Fruit fly (Drosophila melanogaster) whole organism, prepupa: Measurements from ENCODE around the gene CG32017.
A peak's percentile ranks its signal among the peaks of the same experiment; 100 is the strongest.

ENCODE experiments used
- Blimp-1 ChIP-seq: fragments of 200-800 bp; sonication (Bioruptor generic); optimal IDR thresholded peaks from 3 replicates; lab custom pipeline; 2017; ENCODE audit warnings: missing biosample characterization, missing genetic modification characterization, mild to moderate bottlenecking, moderate library complexity, missing genetic modification reagents
- CG10669 ChIP-seq: fragments of 200-800 bp; sonication (Bioruptor generic); optimal IDR thresholded peaks from 3 replicates; lab custom pipeline; 2018; ENCODE audit warnings: missing biosample characterization, mild to moderate bottlenecking, missing genetic modification characterization, moderate library complexity
- CG11294 ChIP-seq: fragments of 200-800 bp; sonication (Bioruptor generic); IDR thresholded peaks from 2 replicates; pipeline ENCODE4 v1.3.6; 2022; ENCODE audit warnings: missing biosample characterization, missing genetic modification characterization
- CG11762 ChIP-seq: fragments of 200-800 bp; sonication (Bioruptor generic); optimal IDR thresholded peaks from 3 replicates; lab custom pipeline; 2016; ENCODE audit warnings: missing biosample characterization, missing genetic modification characterization; ENCODE audit not compliant: insufficient read depth
- CG11902 ChIP-seq: fragments of 200-800 bp; sonication (Bioruptor generic); optimal IDR thresholded peaks from 3 replicates; lab custom pipeline; 2016; ENCODE audit warnings: missing biosample characterization, missing genetic modification characterization
- CG1621 ChIP-seq: fragments of 200-800 bp; sonication (Bioruptor generic); optimal IDR thresholded peaks from 3 replicates; lab custom pipeline; 2018; ENCODE audit warnings: missing biosample characterization, mild to moderate bottlenecking, missing genetic modification characterization
- CG16779 ChIP-seq: fragments of 200-800 bp; sonication (Bioruptor generic); optimal IDR thresholded peaks from 3 replicates; lab custom pipeline; 2017; ENCODE audit warnings: missing biosample characterization, mild to moderate bottlenecking, missing genetic modification characterization
- CG3032 ChIP-seq: fragments of 200-800 bp; optimal IDR thresholded peaks from 2 replicates; lab custom pipeline; 2019; ENCODE audit warnings: missing biosample characterization, mild to moderate bottlenecking, missing genetic modification characterization, moderate library complexity
- CG3919 ChIP-seq: fragments of 200-800 bp; sonication (Bioruptor generic); optimal IDR thresholded peaks from 3 replicates; lab custom pipeline; 2016; ENCODE audit warnings: missing biosample characterization, missing genetic modification characterization
- CG4318 ChIP-seq: fragments of 200-800 bp; sonication (Bioruptor generic); optimal IDR thresholded peaks from 3 replicates; lab custom pipeline; 2017; ENCODE audit warnings: missing biosample characterization, mild to moderate bottlenecking, missing genetic modification characterization
- CG6163 ChIP-seq: fragments of 200-800 bp; sonication (Bioruptor generic); IDR thresholded peaks from 3 replicates; pipeline ENCODE4 v1.3.6; 2022; ENCODE audit warnings: missing biosample characterization, missing genetic modification characterization
- CG6808 ChIP-seq: fragments of 200-800 bp; sonication (Bioruptor generic); optimal IDR thresholded peaks from 3 replicates; lab custom pipeline; 2017; ENCODE audit warnings: missing biosample characterization, missing genetic modification characterization, mild to moderate bottlenecking, moderate library complexity, missing genetic modification reagents
- CG6854 ChIP-seq: fragments of 200-800 bp; sonication (Bioruptor generic); optimal IDR thresholded peaks from 2 replicates; lab custom pipeline; 2017; ENCODE audit warnings: missing biosample characterization, mild to moderate bottlenecking, missing genetic modification characterization
- CG7368 ChIP-seq: fragments of 200-800 bp; sonication (Bioruptor generic); optimal IDR thresholded peaks from 3 replicates; lab custom pipeline; 2016; ENCODE audit warnings: missing biosample characterization, missing genetic modification characterization
- CG8319 ChIP-seq: fragments of 200-800 bp; sonication (Bioruptor generic); optimal IDR thresholded peaks from 3 replicates; lab custom pipeline; 2016; ENCODE audit warnings: missing biosample characterization, missing genetic modification characterization
- CG8632 ChIP-seq: fragments of 200-800 bp; sonication (Bioruptor generic); optimal IDR thresholded peaks from 3 replicates; lab custom pipeline; 2016; ENCODE audit warnings: missing biosample characterization, missing genetic modification characterization
- Eip75B ChIP-seq: fragments of 200-800 bp; sonication (Bioruptor generic); optimal IDR thresholded peaks from 3 replicates; lab custom pipeline; 2016; ENCODE audit warnings: missing biosample characterization, missing genetic modification characterization
- Eip78C ChIP-seq: fragments of 200-800 bp; sonication (Bioruptor generic); peaks from one replicate; lab custom pipeline; 2016; ENCODE audit warnings: missing biosample characterization, missing genetic modification characterization
- Eip93F ChIP-seq: fragments of 200-800 bp; sonication (Bioruptor generic); optimal IDR thresholded peaks from 2 replicates; lab custom pipeline; 2016; ENCODE audit warnings: missing biosample characterization, mild to moderate bottlenecking, missing genetic modification characterization
- Ets96B ChIP-seq: fragments of 200-800 bp; optimal IDR thresholded peaks from 2 replicates; lab custom pipeline; 2019; ENCODE audit warnings: missing biosample characterization, mild to moderate bottlenecking, missing genetic modification characterization, moderate library complexity
- Hr38 ChIP-seq: sonication (Bioruptor generic); optimal IDR thresholded peaks from 2 replicates; lab custom pipeline; 2016; ENCODE audit warnings: missing biosample characterization, missing genetic modification characterization
- Lpt ChIP-seq: fragments of 200-800 bp; sonication (Bioruptor generic); optimal IDR thresholded peaks from 3 replicates; lab custom pipeline; 2016; ENCODE audit warnings: missing biosample characterization, missing genetic modification characterization
- Met ChIP-seq: fragments of 200-800 bp; sonication (Bioruptor generic); optimal IDR thresholded peaks from 3 replicates; lab custom pipeline; 2016; ENCODE audit warnings: missing biosample characterization, missing genetic modification characterization
- Smox ChIP-seq: fragments of 200-800 bp; sonication (Bioruptor generic); optimal IDR thresholded peaks from 3 replicates; lab custom pipeline; 2016; ENCODE audit warnings: missing biosample characterization, missing genetic modification characterization
- achi ChIP-seq: fragments of 200-800 bp; sonication (Bioruptor generic); optimal IDR thresholded peaks from 3 replicates; lab custom pipeline; 2016; ENCODE audit warnings: missing biosample characterization, missing genetic modification characterization
- acj6 ChIP-seq: fragments of 200-800 bp; sonication (Bioruptor generic); optimal IDR thresholded peaks from 3 replicates; lab custom pipeline; 2016; ENCODE audit warnings: missing biosample characterization, missing genetic modification characterization
- dac ChIP-seq: fragments of 200-800 bp; sonication (Bioruptor generic); optimal IDR thresholded peaks from 2 replicates; lab custom pipeline; 2017; ENCODE audit warnings: missing biosample characterization, mild to moderate bottlenecking, missing genetic modification characterization
- dsx ChIP-seq: fragments of 200-800 bp; optimal IDR thresholded peaks from 3 replicates; lab custom pipeline; 2019; ENCODE audit warnings: missing biosample characterization, mild to moderate bottlenecking, missing genetic modification characterization, moderate library complexity; ENCODE audit not compliant: poor library complexity, severe bottlenecking
- esn ChIP-seq: fragments of 200-800 bp; sonication (Bioruptor generic); optimal IDR thresholded peaks from 2 replicates; lab custom pipeline; 2016; ENCODE audit warnings: missing biosample characterization, mild to moderate bottlenecking, missing genetic modification characterization, moderate library complexity
- fd59A ChIP-seq: fragments of 200-800 bp; sonication (Bioruptor generic); optimal IDR thresholded peaks from 2 replicates; lab custom pipeline; 2017; ENCODE audit warnings: missing biosample characterization, mild to moderate bottlenecking, missing genetic modification characterization, missing genetic modification reagents
- lz ChIP-seq: fragments of 200-800 bp; sonication (Bioruptor generic); optimal IDR thresholded peaks from 3 replicates; lab custom pipeline; 2016; ENCODE audit warnings: missing biosample characterization, missing genetic modification characterization
- salr ChIP-seq, 2 experiments: fragments of 200-800 bp; sonication (Bioruptor generic); optimal IDR thresholded peaks; 3 replicates each; lab custom pipeline; 2016 to 2018; ENCODE audit warnings: missing biosample characterization in 2 of 2, missing genetic modification characterization in 2 of 2, mild to moderate bottlenecking in 1 of 2
- svp ChIP-seq: fragments of 200-800 bp; sonication (Bioruptor generic); peaks from one replicate; lab custom pipeline; 2016; ENCODE audit warnings: missing biosample characterization, missing genetic modification characterization

CG32017 gene

dm6 chr4:1112867-1113769, 48.8 kb downstream of the CG32017 start (continued):
- TF ChIP-seq achi (GFP tag; lab: Kevin White, UChicago) (peak; percentile 94), CG6808 (GFP tag; lab: Kevin White, UChicago) (no peak), svp (GFP tag; lab: Kevin White, UChicago) (no peak), dac (GFP tag; lab: Kevin White, UChicago) (peak; percentile 88), CG16779 (no peak), CG7368 (no peak), acj6 (GFP tag; lab: Kevin White, UChicago) (peak; percentile 96), fd59A (GFP tag; lab: Kevin White, UChicago) (no peak), Ets96B (peak; percentile 92), CG3919 (no peak)

- TF ChIP-seq CG3919 = no peak
- no peak for TF ChIP-seq CG1621
- TF ChIP-seq CG6163 (GFP tag; lab: Robert Waterston, UW) = no peak
- TF ChIP-seq Eip78C = no peak
- TF ChIP-seq CG11294 (GFP tag; lab: Robert Waterston, UW) = no peak
- no peak for TF ChIP-seq CG10669
- TF ChIP-seq CG6854 = no peak
- no peak for TF ChIP-seq salr (GFP tag; optimal IDR thresholded peaks at IDR 0.05; lab: Kevin White, UChicago)
- no peak for TF ChIP-seq Blimp-1 (GFP tag; lab: Kevin White, UChicago)
- no peak for TF ChIP-seq fd59A (GFP tag; lab: Kevin White, UChicago)
- TF ChIP-seq Smox (GFP tag; lab: Kevin White, UChicago) = no peak
- TF ChIP-seq CG11762 (GFP tag; lab: Kevin White, UChicago) = no peak
- no peak for TF ChIP-seq CG8632 (GFP tag; lab: Kevin White, UChicago)
- no peak for TF ChIP-seq acj6 (GFP tag; lab: Kevin White, UChicago)
- no peak for TF ChIP-seq CG4318 (GFP tag; lab: Kevin White, UChicago)
- TF ChIP-seq esn (GFP tag; lab: Kevin White, UChicago) = no peak
- no peak for TF ChIP-seq lz (GFP tag; lab: Kevin White, UChicago)
- TF ChIP-seq Eip75B = no peak
- TF ChIP-seq Eip93F (GFP tag; lab: Kevin White, UChicago) = no peak
Measured at dm6 chr4:1106114-1106513, 55.8 kb downstream of the CG32017 start.

dm6 chr4:1097608-1098262, 64.2 kb downstream of the CG32017 start:
- TF ChIP-seq CG8319 (GFP tag; lab: Kevin White, UChicago) (no peak), Hr38 (GFP tag; lab: Kevin White, UChicago) (no peak), dsx (GFP tag; lab: Kevin White, UChicago) (no peak)
- TF ChIP-seq, all 60 proteins: peak for 0

- no peak for TF ChIP-seq Lpt (GFP tag; lab: Kevin White, UChicago)
- TF ChIP-seq CG11902 (GFP tag; lab: Kevin White, UChicago) = no peak
- TF ChIP-seq salr (GFP tag; optimal IDR thresholded peaks at IDR 0.05; lab: Kevin White, UChicago) = no peak
- peak; percentile 49 for TF ChIP-seq Eip78C
- TF ChIP-seq Met (GFP tag; lab: Kevin White, UChicago) = peak; percentile 1
- no peak for TF ChIP-seq CG6163 (GFP tag; lab: Robert Waterston, UW)
- no peak for TF ChIP-seq acj6 (GFP tag; lab: Kevin White, UChicago)
- no peak for TF ChIP-seq CG3032 (tag; lab: Kevin White, UChicago)
Measured at dm6 chr4:1093446-1093845, 68.5 kb downstream of the CG32017 start.
